Fruit fly (Drosophila melanogaster): Measurements from ENCODE around the gene sds22.

The sds22 gene

dm6 chr3R:17386168-17386819, 5.1 kb upstream of the sds22 start (continued):
- no peak for TF ChIP-seq CG9215 (GFP tag; IDR thresholded peaks at IDR 0.05)
- TF ChIP-seq odd (GFP tag; optimal IDR thresholded peaks at IDR 0.05) = no peak
- no peak for TF ChIP-seq sna (GFP tag; IDR thresholded peaks at IDR 0.05; ENCODE audit: partially characterized antibody)
- no peak for TF ChIP-seq exex (tag; optimal IDR thresholded peaks at IDR 0.05)
- no peak for TF ChIP-seq Dp (GFP tag; optimal IDR thresholded peaks at IDR 0.05)
- TF ChIP-seq crol (GFP tag; IDR thresholded peaks at IDR 0.05) = peak; percentile 97
- no peak for TF ChIP-seq fru (optimal IDR thresholded peaks at IDR 0.05)
- TF ChIP-seq CG15479 (GFP tag; optimal IDR thresholded peaks at IDR 0.05) = no peak
- TF ChIP-seq tio (GFP tag; optimal IDR thresholded peaks at IDR 0.05) = peak; percentile 1
- TF ChIP-seq CkIIα-i1 (GFP tag; IDR thresholded peaks at IDR 0.05) = no peak
- TF ChIP-seq salm (tag; optimal IDR thresholded peaks at IDR 0.05) = peak; percentile 61
- TF ChIP-seq CG2889 (GFP tag; IDR thresholded peaks at IDR 0.05) = peak; percentile 61; the same call in 2 of the 3 replicates
- peak; percentile 65 for TF ChIP-seq CG31441 (GFP tag; IDR thresholded peaks at IDR 0.05)
- peak; percentile 56 for TF ChIP-seq CG1233 (GFP tag; optimal IDR thresholded peaks at IDR 0.05)
- TF ChIP-seq CG3281 (GFP tag; optimal IDR thresholded peaks at IDR 0.05) = peak; percentile 63
- peak; percentile 58 for TF ChIP-seq Rx (GFP tag; IDR thresholded peaks at IDR 0.05)
- no peak for TF ChIP-seq tup (GFP tag; optimal IDR thresholded peaks at IDR 0.05)
- peak; percentile 78 for TF ChIP-seq CG5953 (GFP tag; IDR thresholded peaks at IDR 0.05)
- TF ChIP-seq Dek (tag; optimal IDR thresholded peaks at IDR 0.05) = no peak
- TF ChIP-seq CG1647 (GFP tag; optimal IDR thresholded peaks at IDR 0.05) = peak; percentile 23
- TF ChIP-seq stc (GFP tag; IDR thresholded peaks at IDR 0.05) = peak; percentile 86
- TF ChIP-seq Ets65A (GFP tag) = peak; percentile 96
- TF ChIP-seq caup (GFP tag; optimal IDR thresholded peaks at IDR 0.05; ENCODE audit: severe bottlenecking) = peak; percentile 45
- TF ChIP-seq aop (GFP tag; IDR thresholded peaks at IDR 0.05) = peak; percentile 42; the same call in 1 of the 2 replicates
- peak; percentile 57; the same call in 1 of the 2 replicates for TF ChIP-seq Nf-YA (GFP tag; IDR thresholded peaks at IDR 0.05)
- TF ChIP-seq sug (tag; optimal IDR thresholded peaks at IDR 0.05) = peak; percentile 11
- no peak for TF ChIP-seq CG7987 (GFP tag; optimal IDR thresholded peaks at IDR 0.05)
- TF ChIP-seq CG42726 (GFP tag; IDR thresholded peaks at IDR 0.05; ENCODE audit: partially characterized antibody) = no peak
- TF ChIP-seq CG10321 (GFP tag; IDR thresholded peaks at IDR 0.05) = no peak
- TF ChIP-seq pita (GFP tag; optimal IDR thresholded peaks at IDR 0.05) = no peak
- TF ChIP-seq prd (optimal IDR thresholded peaks at IDR 0.05) = no peak
- TF ChIP-seq prd (GFP tag; IDR thresholded peaks at IDR 0.05) = peak; percentile 88
- TF ChIP-seq Bdp1 (GFP tag; optimal IDR thresholded peaks at IDR 0.05) = no peak
- TF ChIP-seq row (GFP tag; IDR thresholded peaks at IDR 0.05) = peak; percentile 92
- no peak for TF ChIP-seq bbx (GFP tag; IDR thresholded peaks at IDR 0.05; ENCODE audit: partially characterized antibody)
- no peak for TF ChIP-seq CHES-1-like (GFP tag; optimal IDR thresholded peaks at IDR 0.05)
- no peak for TF ChIP-seq CG17912 (GFP tag; optimal IDR thresholded peaks at IDR 0.05)
- peak; percentile 72 for TF ChIP-seq CG14710 (tag; optimal IDR thresholded peaks at IDR 0.05)
- TF ChIP-seq CG7372 (GFP tag; IDR thresholded peaks at IDR 0.05) = peak; percentile 50; the same call in 1 of the 2 replicates
- no peak for TF ChIP-seq CG4854 (GFP tag; optimal IDR thresholded peaks at IDR 0.05)
- TF ChIP-seq Usf (GFP tag; optimal IDR thresholded peaks at IDR 0.05) = peak; percentile 18
- TF ChIP-seq sqz (GFP tag; optimal IDR thresholded peaks at IDR 0.05) = peak; percentile 17
- no peak for TF ChIP-seq CG17568 (GFP tag; optimal IDR thresholded peaks at IDR 0.05)
- peak; percentile 47 for TF ChIP-seq CG6654 (GFP tag; optimal IDR thresholded peaks at IDR 0.05)
- TF ChIP-seq NC2β (GFP tag; optimal IDR thresholded peaks at IDR 0.05) = peak; percentile 23
- TF ChIP-seq tin (GFP tag; optimal IDR thresholded peaks at IDR 0.05) = peak; percentile 69
- TF ChIP-seq nerfin-2 (GFP tag; IDR thresholded peaks at IDR 0.05; ENCODE audit: partially characterized antibody) = no peak
- TF ChIP-seq oc (tag; optimal IDR thresholded peaks at IDR 0.05) = peak; percentile 39
- no peak for TF ChIP-seq Dfd (GFP tag; optimal IDR thresholded peaks at IDR 0.05)
- peak; percentile 62 for TF ChIP-seq sim (GFP tag; IDR thresholded peaks at IDR 0.05)

Data from whole organism, embryonic.